Fruit fly (Drosophila melanogaster): ENCODE measurements around the gene bbx.
A peak's percentile ranks its signal among the peaks of the same experiment; 100 is the strongest.

Gene bbx

dm6 chrX:21315852-21316251 is 47.0 kb upstream of the bbx start, which contains the start of gene Rpt6 (continued):
- TF ChIP-seq sens (GFP tag) (peak; percentile 64), sima (GFP tag; optimal IDR thresholded peaks at IDR 0.05) (no peak), CG12659 (GFP tag; optimal IDR thresholded peaks at IDR 0.05) (peak; percentile 39), hbn (GFP tag; IDR thresholded peaks at IDR 0.05; ENCODE audit: partially characterized antibody) (peak; percentile 47; the same call in 1 of the 2 replicates), sug (tag; optimal IDR thresholded peaks at IDR 0.05) (no peak), phol (tag; optimal IDR thresholded peaks at IDR 0.05) (peak; percentile 47), CG2129 (GFP tag; IDR thresholded peaks at IDR 0.05; ENCODE audit: partially characterized antibody) (0 out of 2 replicates have a peak, but pooled peaks have one; percentile 26), HLHmδ (GFP tag; optimal IDR thresholded peaks at IDR 0.05) (no peak), Abd-B (GFP tag; optimal IDR thresholded peaks at IDR 0.05) (no peak), Bgb (GFP tag; IDR thresholded peaks at IDR 0.05; ENCODE audit: partially characterized antibody) (peak; percentile 81), CG15269 (tag; optimal IDR thresholded peaks at IDR 0.05) (no peak), CG6254 (GFP tag; optimal IDR thresholded peaks at IDR 0.05) (no peak), CG15011 (GFP tag; optimal IDR thresholded peaks at IDR 0.05) (no peak), CG6791 (GFP tag; IDR thresholded peaks at IDR 0.05; ENCODE audit: partially characterized antibody) (peak; percentile 86), sna (GFP tag; IDR thresholded peaks at IDR 0.05; ENCODE audit: partially characterized antibody) (peak; percentile 64; the same call in 1 of the 2 replicates), cas (GFP tag; IDR thresholded peaks at IDR 0.05) (no peak), Opbp (GFP tag; IDR thresholded peaks at IDR 0.05; ENCODE audit: partially characterized antibody) (peak; percentile 80), CG9215 (GFP tag; IDR thresholded peaks at IDR 0.05) (no peak), insv (GFP tag; optimal IDR thresholded peaks at IDR 0.05) (no peak), CG6654 (GFP tag; optimal IDR thresholded peaks at IDR 0.05) (no peak), CG12391 (tag; optimal IDR thresholded peaks at IDR 0.05) (no peak), pita (GFP tag; optimal IDR thresholded peaks at IDR 0.05) (peak; percentile 43), CG17802 (tag; optimal IDR thresholded peaks at IDR 0.05) (no peak), cg (GFP tag; optimal IDR thresholded peaks at IDR 0.05) (no peak), corto (GFP tag; optimal IDR thresholded peaks at IDR 0.05) (no peak), fd64A (GFP tag; optimal IDR thresholded peaks at IDR 0.05) (no peak), CG4820 (GFP tag; optimal IDR thresholded peaks at IDR 0.05) (peak; percentile 76), CG1603 (tag; optimal IDR thresholded peaks at IDR 0.05) (peak; percentile 64), CG11560 (tag; IDR thresholded peaks at IDR 0.05) (no peak), CG9727 (GFP tag; optimal IDR thresholded peaks at IDR 0.05) (no peak), Dp (GFP tag; optimal IDR thresholded peaks at IDR 0.05) (peak; percentile 60), CG8290 (GFP tag; optimal IDR thresholded peaks at IDR 0.05) (no peak), CG8290 (tag; optimal IDR thresholded peaks at IDR 0.05) (peak in 1 of 2 experiments; percentile 64)

- TF ChIP-seq sens (GFP tag) (peak; percentile 9), bbx (GFP tag; IDR thresholded peaks at IDR 0.05; ENCODE audit: partially characterized antibody) (0 out of 2 replicates have a peak, but pooled peaks have one; percentile 23), nerfin-1 (tag; optimal IDR thresholded peaks at IDR 0.05) (no peak)
Measured at dm6 chrX:21317422-21317821, 45.4 kb upstream of the bbx start, which contains the start of gene CG1801. CG1801 (minus strand) TSS chrX:21317522.

DNA sequence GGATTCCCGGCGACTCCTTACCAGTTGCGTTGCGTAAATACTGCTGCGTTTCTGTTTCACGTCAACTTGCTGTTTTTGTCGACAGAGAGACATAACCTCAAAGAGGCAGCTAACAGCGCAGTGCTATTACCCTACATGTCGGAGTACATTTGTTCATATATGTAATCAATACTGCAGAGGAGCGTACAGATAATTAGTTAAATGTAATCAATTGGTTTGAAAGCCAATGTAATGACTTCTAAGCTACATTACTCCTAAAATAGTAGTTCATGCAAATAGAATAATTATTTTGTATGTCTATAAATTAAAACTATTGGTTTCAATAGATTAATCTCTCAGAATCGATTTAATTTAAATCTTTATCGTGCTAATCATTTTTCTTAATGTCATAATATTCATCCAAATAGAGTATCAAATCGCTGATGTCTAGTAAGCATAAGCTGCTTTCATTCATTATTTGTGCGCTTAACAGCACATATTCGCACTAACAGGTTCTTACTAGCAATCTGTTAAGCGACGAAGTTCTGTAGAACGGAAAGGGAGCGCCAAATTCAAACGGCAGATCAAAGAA is 43.5 kb upstream of the bbx start, which contains the start of the genes SLIRP1 and anox:
Gene SLIRP1, minus strand, starts transcription at position 95 of the 571 bp plus-strand sequence.
Gene anox, minus strand, starts transcription at position 95 of the 571 bp plus-strand sequence.
- peak; percentile 75 for TF ChIP-seq nom (GFP tag; optimal IDR thresholded peaks at IDR 0.05)
- TF ChIP-seq chinmo (GFP tag; IDR thresholded peaks at IDR 0.05; ENCODE audit: partially characterized antibody): no peak
- peak; percentile 68 for TF ChIP-seq ssp (GFP tag; IDR thresholded peaks at IDR 0.05)
- peak in 1 of 2 experiments; percentile 86 for TF ChIP-seq Eip74EF (GFP tag; optimal IDR thresholded peaks at IDR 0.05)
- no peak for TF ChIP-seq Dll (GFP tag; IDR thresholded peaks at IDR 0.05; ENCODE audit: partially characterized antibody)
- peak; percentile 65 for TF ChIP-seq Antp (GFP tag; optimal IDR thresholded peaks at IDR 0.05)
- peak; percentile 67 for TF ChIP-seq CG11093 (GFP tag; IDR thresholded peaks at IDR 0.05)
- peak; percentile 66 for TF ChIP-seq CG4404 (GFP tag; IDR thresholded peaks at IDR 0.05)
- TF ChIP-seq Awh (GFP tag; IDR thresholded peaks at IDR 0.05): peak; percentile 44; the same call in 1 of the 2 replicates
- TF ChIP-seq Hmx (GFP tag; optimal IDR thresholded peaks at IDR 0.05): peak; percentile 61
- peak; percentile 81 for TF ChIP-seq Atf6 (GFP tag; IDR thresholded peaks at IDR 0.05)
- no peak for TF ChIP-seq CG1024 (GFP tag; IDR thresholded peaks at IDR 0.05)
- TF ChIP-seq peb (GFP tag; IDR thresholded peaks at IDR 0.05): peak; percentile 70

Data from whole organism, embryonic.